Fruit fly (Drosophila melanogaster) whole organism, embryonic: ENCODE data around the gene Pp1-87B.

Source experiments
- ATbp ChIP-seq: fragments of 200-800 bp; sonication (Bioruptor generic); optimal IDR thresholded peaks from 2 replicates; lab custom pipeline; 2017; ENCODE audit warnings: missing biosample characterization, mild to moderate bottlenecking, missing genetic modification characterization, missing genetic modification reagents
- Ada2b ChIP-seq: fragments of 200-800 bp; sonication (Bioruptor generic); IDR thresholded peaks from 2 replicates; pipeline ENCODE4 v1.3.6; 2022; ENCODE audit warnings: missing biosample characterization, missing genetic modification characterization
- CG1024 ChIP-seq: fragments of 200-800 bp; sonication (Bioruptor generic); IDR thresholded peaks from 2 replicates; pipeline ENCODE4 v1.3.6; 2022; ENCODE audit warnings: missing biosample characterization, missing genetic modification characterization
- CG11695 ChIP-seq: fragments of 200-800 bp; sonication (Bioruptor generic); IDR thresholded peaks from 3 replicates; pipeline ENCODE4 v1.3.6; 2022; ENCODE audit warnings: missing biosample characterization, missing genetic modification characterization
- CG15479 ChIP-seq: fragments of 200-800 bp; sonication (Bioruptor generic); optimal IDR thresholded peaks from 3 replicates; lab custom pipeline; 2019; ENCODE audit warnings: missing biosample characterization, mild to moderate bottlenecking, missing genetic modification characterization, moderate library complexity
- CG1603 ChIP-seq: fragments of 200-800 bp; sonication (Bioruptor generic); optimal IDR thresholded peaks from 2 replicates; lab custom pipeline; 2019; ENCODE audit warnings: missing biosample characterization, mild to moderate bottlenecking, missing genetic modification characterization, moderate library complexity
- CG1647 ChIP-seq: fragments of 200-800 bp; sonication (Bioruptor generic); optimal IDR thresholded peaks from 3 replicates; lab custom pipeline; 2016; ENCODE audit warnings: missing biosample characterization, missing genetic modification characterization
- CG17361 ChIP-seq: fragments of 200-800 bp; sonication (Bioruptor generic); IDR thresholded peaks from 3 replicates; pipeline ENCODE4 v1.3.6; 2022; ENCODE audit warnings: missing biosample characterization, missing genetic modification characterization
- CG2120 ChIP-seq: fragments of 200-800 bp; sonication (Bioruptor generic); optimal IDR thresholded peaks from 3 replicates; lab custom pipeline; 2016; ENCODE audit warnings: missing biosample characterization, missing genetic modification characterization
- CG31388 ChIP-seq: fragments of 200-800 bp; sonication (Bioruptor generic); optimal IDR thresholded peaks from 2 replicates; lab custom pipeline; 2016; ENCODE audit warnings: missing biosample characterization, missing genetic modification characterization
- CG33557 ChIP-seq: fragments of 200-800 bp; sonication (Bioruptor generic); optimal IDR thresholded peaks from 2 replicates; lab custom pipeline; 2019; ENCODE audit warnings: missing biosample characterization, mild to moderate bottlenecking, missing genetic modification characterization, moderate library complexity
- CG3847 ChIP-seq: fragments of 200-800 bp; sonication (Bioruptor generic); IDR thresholded peaks from 2 replicates; pipeline ENCODE4 v1.3.6; 2022; ENCODE audit warnings: missing biosample characterization, missing genetic modification characterization
- CG5180 ChIP-seq: fragments of 200-800 bp; sonication (Bioruptor generic); optimal IDR thresholded peaks from 3 replicates; lab custom pipeline; 2017; ENCODE audit warnings: missing biosample characterization, missing genetic modification characterization, mild to moderate bottlenecking, moderate library complexity, missing genetic modification reagents
- CG6689 ChIP-seq: fragments of 200-800 bp; sonication (Bioruptor generic); IDR thresholded peaks from 2 replicates; pipeline ENCODE4 v1.3.6; 2022; ENCODE audit warnings: missing biosample characterization, missing genetic modification characterization
- CG6813 ChIP-seq: fragments of 200-800 bp; sonication (Bioruptor generic); optimal IDR thresholded peaks from 2 replicates; lab custom pipeline; 2017; ENCODE audit warnings: missing biosample characterization, missing genetic modification characterization, mild to moderate bottlenecking, moderate library complexity, missing genetic modification reagents
- CG7928 ChIP-seq: fragments of 200-800 bp; sonication (Bioruptor generic); optimal IDR thresholded peaks from 2 replicates; lab custom pipeline; 2017; ENCODE audit warnings: missing biosample characterization, mild to moderate bottlenecking, missing genetic modification characterization
- CG8359 ChIP-seq: fragments of 200-800 bp; sonication (Bioruptor generic); optimal IDR thresholded peaks from 2 replicates; lab custom pipeline; 2017; ENCODE audit warnings: missing biosample characterization, mild to moderate bottlenecking, missing genetic modification characterization, borderline replicate concordance
- CG8765 ChIP-seq: fragments of 200-800 bp; sonication (Bioruptor generic); IDR thresholded peaks from 2 replicates; pipeline ENCODE4 v1.3.6; 2022; ENCODE audit warnings: missing biosample characterization, missing genetic modification characterization
- CG8944 ChIP-seq: fragments of 200-800 bp; sonication (Bioruptor generic); optimal IDR thresholded peaks from 3 replicates; lab custom pipeline; 2016; ENCODE audit warnings: missing biosample characterization, missing genetic modification characterization
- Dfd ChIP-seq, 2 experiments: fragments of >200 bp; optimal IDR thresholded peaks; 2 replicates each; lab custom pipeline; 2017; ENCODE audit warnings: missing biosample characterization in 2 of 2, missing genetic modification characterization in 2 of 2
- ERR ChIP-seq: fragments of 200-800 bp; sonication (Bioruptor generic); optimal IDR thresholded peaks from 2 replicates; lab custom pipeline; 2016; ENCODE audit warnings: missing biosample characterization, missing genetic modification characterization
- Eip74EF ChIP-seq, 2 experiments: fragments of 200-800 bp in 1 of 2; fragments of >200 bp in 1 of 2; sonication (Bioruptor generic) in 1 of 2; optimal IDR thresholded peaks; 2 replicates each; lab custom pipeline; 2017 to 2019; ENCODE audit warnings: missing biosample characterization in 2 of 2, missing genetic modification characterization in 2 of 2, mild to moderate bottlenecking in 1 of 2, moderate library complexity in 1 of 2
- H15 ChIP-seq: fragments of 200-800 bp; sonication (Bioruptor generic); IDR thresholded peaks from 3 replicates; pipeline ENCODE4 v1.3.6; 2022; ENCODE audit warnings: missing biosample characterization, missing genetic modification characterization
- MBD-R2 ChIP-seq: fragments of 200-800 bp; sonication (Bioruptor generic); IDR thresholded peaks from 2 replicates; pipeline ENCODE4 v1.3.6; 2022; ENCODE audit warnings: missing biosample characterization, missing genetic modification characterization
- Opbp ChIP-seq: fragments of 200-800 bp; sonication (Bioruptor generic); IDR thresholded peaks from 3 replicates; pipeline ENCODE4 v1.3.6; 2022; ENCODE audit warnings: missing biosample characterization, missing genetic modification characterization; ENCODE audit not compliant: partially characterized antibody
- Six4 ChIP-seq: fragments of 200-800 bp; sonication (Bioruptor generic); optimal IDR thresholded peaks from 2 replicates; lab custom pipeline; 2016; ENCODE audit warnings: missing biosample characterization, missing genetic modification characterization
- Sox102F ChIP-seq: fragments of 200-800 bp; sonication (Bioruptor generic); optimal IDR thresholded peaks from 2 replicates; lab custom pipeline; 2018; ENCODE audit warnings: missing biosample characterization, mild to moderate bottlenecking, missing genetic modification characterization, moderate library complexity
- YL-1 ChIP-seq: fragments of 200-800 bp; sonication (Bioruptor generic); optimal IDR thresholded peaks from 3 replicates; lab custom pipeline; 2017; ENCODE audit warnings: missing biosample characterization, mild to moderate bottlenecking, missing genetic modification characterization
- al ChIP-seq: fragments of 200-800 bp; sonication (Bioruptor generic); IDR thresholded peaks from 2 replicates; pipeline ENCODE4 v1.3.6; 2022; ENCODE audit warnings: missing biosample characterization, missing genetic modification characterization
- aop ChIP-seq: fragments of 200-800 bp; sonication (Bioruptor generic); IDR thresholded peaks from 2 replicates; pipeline ENCODE4 v1.3.6; 2022; ENCODE audit warnings: missing biosample characterization, missing genetic modification characterization
- az2 ChIP-seq: fragments of 200-800 bp; sonication (Bioruptor generic); optimal IDR thresholded peaks from 3 replicates; lab custom pipeline; 2016; ENCODE audit warnings: missing biosample characterization, missing genetic modification characterization
- br ChIP-seq: fragments of >200 bp; optimal IDR thresholded peaks from 2 replicates; lab custom pipeline; 2017
- disco-r ChIP-seq: fragments of 200-800 bp; sonication (Bioruptor generic); optimal IDR thresholded peaks from 2 replicates; lab custom pipeline; 2016; ENCODE audit warnings: missing biosample characterization, missing genetic modification characterization
- dmrt11E ChIP-seq: fragments of 200-800 bp; sonication (Bioruptor generic); optimal IDR thresholded peaks from 3 replicates; lab custom pipeline; 2018; ENCODE audit warnings: missing biosample characterization, mild to moderate bottlenecking, missing genetic modification characterization, moderate library complexity
- dmrt99B ChIP-seq: fragments of 200-800 bp; sonication (Bioruptor generic); optimal IDR thresholded peaks from 2 replicates; lab custom pipeline; 2018; ENCODE audit warnings: missing biosample characterization, mild to moderate bottlenecking, missing genetic modification characterization, moderate library complexity
- esg ChIP-seq: fragments of 200-800 bp; sonication (Bioruptor generic); conservative IDR thresholded peaks from 2 replicates; pipeline ENCODE4 v1.3.6; 2022; ENCODE audit warnings: missing biosample characterization, missing genetic modification characterization
- fd96Cb ChIP-seq: fragments of 200-800 bp; sonication (Bioruptor generic); optimal IDR thresholded peaks from 2 replicates; lab custom pipeline; 2018; ENCODE audit warnings: missing biosample characterization, mild to moderate bottlenecking, missing genetic modification characterization, moderate library complexity
- hkb ChIP-seq, 2 experiments: fragments of 200-800 bp in 1 of 2; fragments of >200 bp in 1 of 2; sonication (Bioruptor generic) in 1 of 2; IDR thresholded peaks in 1 of 2; optimal IDR thresholded peaks in 1 of 2; 2 replicates each; pipeline versions ENCODE4 v1.3.6 to Lab custom; 2017 to 2022; ENCODE audit warnings: missing biosample characterization in 1 of 2, missing genetic modification characterization in 1 of 2
- kay ChIP-seq: fragments of 200-800 bp; sonication (Bioruptor generic); optimal IDR thresholded peaks from 2 replicates; lab custom pipeline; 2016; ENCODE audit warnings: missing biosample characterization, missing genetic modification characterization
- lmd ChIP-seq: fragments of 200-800 bp; sonication (Bioruptor generic); IDR thresholded peaks from 2 replicates; pipeline ENCODE4 v1.3.6; 2022; ENCODE audit warnings: missing biosample characterization, missing genetic modification characterization
- mam ChIP-seq: fragments of 200-800 bp; sonication (Bioruptor generic); optimal IDR thresholded peaks from 3 replicates; lab custom pipeline; 2016; ENCODE audit warnings: missing biosample characterization, missing genetic modification characterization
- nau ChIP-seq: fragments of 200-800 bp; sonication (Bioruptor generic); optimal IDR thresholded peaks from 3 replicates; lab custom pipeline; 2017; ENCODE audit warnings: missing biosample characterization, mild to moderate bottlenecking, missing genetic modification characterization, missing genetic modification reagents
- pan ChIP-seq, 4 experiments: fragments of >200 bp in 3 of 4; fragments of 200-800 bp in 1 of 4; sonication (Bioruptor generic) in 1 of 4; optimal IDR thresholded peaks in 3 of 4; IDR thresholded peaks in 1 of 4; 2 replicates each; pipeline versions ENCODE4 v1.3.6 to Lab custom; 2017 to 2022; ENCODE audit warnings: missing biosample characterization in 2 of 4, missing genetic modification characterization in 2 of 4, mixed read lengths in 1 of 4
- pb ChIP-seq: fragments of 200-800 bp; sonication (Bioruptor generic); optimal IDR thresholded peaks from 3 replicates; lab custom pipeline; 2016; ENCODE audit warnings: missing biosample characterization, missing genetic modification characterization
- pfk ChIP-seq: fragments of 200-800 bp; sonication (Bioruptor generic); optimal IDR thresholded peaks from 2 replicates; lab custom pipeline; 2018; ENCODE audit warnings: missing biosample characterization, mild to moderate bottlenecking, missing genetic modification characterization, moderate library complexity
- slp2 ChIP-seq: fragments of 200-800 bp; sonication (Bioruptor generic); optimal IDR thresholded peaks from 2 replicates; lab custom pipeline; 2016; ENCODE audit warnings: missing biosample characterization, missing genetic modification characterization
- sob ChIP-seq: fragments of 200-800 bp; sonication (Bioruptor generic); IDR thresholded peaks from 2 replicates; pipeline ENCODE4 v1.3.6; 2022; ENCODE audit warnings: missing biosample characterization, missing genetic modification characterization
- stwl ChIP-seq: fragments of 200-800 bp; sonication (Bioruptor generic); optimal IDR thresholded peaks from 3 replicates; lab custom pipeline; 2018; ENCODE audit warnings: missing biosample characterization, mild to moderate bottlenecking, missing genetic modification characterization, moderate library complexity
- zen2 ChIP-seq: fragments of 200-800 bp; sonication (Bioruptor generic); IDR thresholded peaks from 3 replicates; pipeline ENCODE4 v1.3.6; 2022; ENCODE audit warnings: missing biosample characterization, missing genetic modification characterization; ENCODE audit not compliant: partially characterized antibody
- zfh1 ChIP-seq: fragments of 200-800 bp; sonication (Bioruptor generic); IDR thresholded peaks from 3 replicates; pipeline ENCODE4 v1.3.6; 2022; ENCODE audit warnings: missing biosample characterization, missing genetic modification characterization

Pp1-87B gene

dm6 chr3R:12402935-12403334, 22.8 kb downstream of the Pp1-87B start (continued):
- peak; percentile 99 for TF ChIP-seq dmrt11E (tag; lab: Kevin White, UChicago)
- peak; percentile 100 for TF ChIP-seq dmrt99B (tag; lab: Kevin White, UChicago)
- peak; percentile 92 for TF ChIP-seq mam
- TF ChIP-seq YL-1 (GFP tag; lab: Kevin White, UChicago): peak; percentile 91
- peak; percentile 97 for TF ChIP-seq CG1603 (tag; lab: Kevin White, UChicago)
- peak; percentile 97 for TF ChIP-seq CG31388 (GFP tag; lab: Kevin White, UChicago)
- TF ChIP-seq kay (GFP tag; lab: Kevin White, UChicago): peak; percentile 89
- TF ChIP-seq CG8765 (GFP tag; lab: Robert Waterston, UW): peak; percentile 91
- TF ChIP-seq H15 (GFP tag; lab: Robert Waterston, UW): peak; percentile 92
- TF ChIP-seq lmd (GFP tag; lab: Robert Waterston, UW): peak; percentile 94
- TF ChIP-seq pb (GFP tag; lab: Kevin White, UChicago): peak; percentile 86
- peak; percentile 97 for TF ChIP-seq sob (GFP tag; lab: Robert Waterston, UW)
- no peak for TF ChIP-seq pan (optimal IDR thresholded peaks at IDR 0.05; lab: Kevin White, UChicago)
- peak in 1 of 2 experiments; percentile 97 for TF ChIP-seq pan (GFP tag; optimal IDR thresholded peaks at IDR 0.05 in 1 of 2, IDR thresholded peaks at IDR 0.05 in 1 of 2)
- TF ChIP-seq stwl (tag; lab: Kevin White, UChicago): peak; percentile 99
- TF ChIP-seq nau (GFP tag; lab: Kevin White, UChicago): peak; percentile 99
- peak; percentile 87 for TF ChIP-seq al (GFP tag; lab: Robert Waterston, UW)
- TF ChIP-seq fd96Cb (tag; lab: Kevin White, UChicago): peak; percentile 99
- TF ChIP-seq Ada2b (GFP tag; lab: Robert Waterston, UW): peak; percentile 99
- peak in 1 of 2 experiments; percentile 98 for TF ChIP-seq Eip74EF (GFP tag; optimal IDR thresholded peaks at IDR 0.05; lab: Kevin White, UChicago)
- TF ChIP-seq CG3847 (GFP tag; lab: Robert Waterston, UW): peak; percentile 94
- TF ChIP-seq Six4 (GFP tag; lab: Kevin White, UChicago): peak; percentile 99
- TF ChIP-seq CG6689 (GFP tag; lab: Robert Waterston, UW): peak; percentile 97
- TF ChIP-seq Dfd (GFP tag; optimal IDR thresholded peaks at IDR 0.05; lab: Kevin White, UChicago): no peak
- TF ChIP-seq az2 (GFP tag; lab: Kevin White, UChicago): peak; percentile 97
- peak; percentile 99 for TF ChIP-seq CG6813
- TF ChIP-seq zfh1 (GFP tag; lab: Robert Waterston, UW): peak; percentile 99
- peak; percentile 93 for TF ChIP-seq slp2 (GFP tag; lab: Kevin White, UChicago)
- TF ChIP-seq ERR (GFP tag; lab: Kevin White, UChicago): peak; percentile 92
- peak; percentile 95 for TF ChIP-seq CG2120 (GFP tag; lab: Kevin White, UChicago)
- peak; percentile 91 for TF ChIP-seq CG5180 (GFP tag; lab: Kevin White, UChicago)
- TF ChIP-seq Sox102F (GFP tag; lab: Kevin White, UChicago): peak; percentile 98
- peak; percentile 99 for TF ChIP-seq ATbp (GFP tag; lab: Kevin White, UChicago)
- peak; percentile 90 for TF ChIP-seq aop
- TF ChIP-seq br (lab: Kevin White, UChicago): no peak
- peak; percentile 87 for TF ChIP-seq CG8944
- 0 out of 3 replicates have a peak, but pooled peaks have one; percentile 17 for TF ChIP-seq zen2 (GFP tag; lab: Robert Waterston, UW)
- no peak for TF ChIP-seq Opbp (GFP tag; lab: Robert Waterston, UW)
- TF ChIP-seq CG33557 (GFP tag; lab: Kevin White, UChicago): peak; percentile 99
- peak; percentile 92 for TF ChIP-seq CG8359 (GFP tag; lab: Kevin White, UChicago)
- peak; percentile 93 for TF ChIP-seq esg (GFP tag; lab: Robert Waterston, UW)
- peak; percentile 98 for TF ChIP-seq CG17361 (GFP tag; lab: Robert Waterston, UW)
- peak; percentile 97 for TF ChIP-seq CG11695 (GFP tag; lab: Robert Waterston, UW)
- TF ChIP-seq disco-r (GFP tag; lab: Kevin White, UChicago): peak; percentile 86
- TF ChIP-seq pfk (GFP tag; lab: Kevin White, UChicago): peak; percentile 76
- TF ChIP-seq CG15479: peak; percentile 71
- no peak for TF ChIP-seq hkb (optimal IDR thresholded peaks at IDR 0.05; lab: Kevin White, UChicago)
- peak; percentile 99 for TF ChIP-seq hkb (GFP tag; IDR thresholded peaks at IDR 0.05; lab: Robert Waterston, UW)
- TF ChIP-seq CG1647 (GFP tag; lab: Kevin White, UChicago): peak; percentile 98
- peak; percentile 88 for TF ChIP-seq CG7928
- TF ChIP-seq CG1024: peak; percentile 97
- TF ChIP-seq MBD-R2 (GFP tag; lab: Robert Waterston, UW): peak; percentile 94
